Worm (Caenorhabditis elegans) whole organism, midembryonic: ENCODE results near the gene F10C2.3.

Experiments
- T22C8.4 ChIP-seq: fragments of 200-800 bp; sonication (Bioruptor generic); IDR thresholded peaks from 2 replicates; pipeline ENCODE4 v1.3.6; 2022; ENCODE audit warnings: missing genetic modification characterization, missing compliant biosample characterization
- klf-2 ChIP-seq: fragments of 200-800 bp; sonication (Bioruptor generic); conservative IDR thresholded peaks from 2 replicates; pipeline ENCODE4 v1.3.6; 2022; ENCODE audit warnings: missing genetic modification reagents, missing genetic modification characterization, missing compliant biosample characterization

DNA sequence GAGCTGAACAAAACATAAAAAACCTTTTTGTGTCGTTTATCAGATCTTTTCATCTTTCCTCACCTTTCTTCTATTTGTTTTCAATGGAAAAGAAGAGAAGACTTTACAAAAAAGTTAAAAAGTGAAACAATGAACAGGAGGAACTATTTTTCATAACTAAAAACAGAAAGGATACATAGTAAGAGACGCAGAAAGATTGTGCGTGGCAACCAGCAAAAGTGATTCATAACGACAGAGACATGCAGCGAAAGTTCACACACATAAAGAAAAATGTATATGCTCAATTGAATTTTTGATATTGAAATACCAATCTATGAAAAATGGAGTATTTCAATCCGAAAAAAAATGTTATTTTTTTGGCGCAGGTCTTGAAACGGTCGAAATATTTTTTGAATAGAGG, 30.3 kb upstream of the F10C2.3 start:
- TF ChIP-seq klf-2 (GFP tag; lab: Robert Waterston, UW) = no peak
- TF ChIP-seq T22C8.4 (GFP tag; lab: Robert Waterston, UW) = no peak
